Fruit fly (Drosophila melanogaster) whole organism, embryonic: ENCODE data around the gene CG16812.

Source experiments
- Atf-2 ChIP-seq: fragments of 200-800 bp; sonication (Bioruptor generic); optimal IDR thresholded peaks from 2 replicates; lab custom pipeline; 2016; ENCODE audit warnings: missing biosample characterization, missing genetic modification characterization
- Blimp-1 ChIP-seq: fragments of 200-800 bp; sonication (Bioruptor generic); optimal IDR thresholded peaks from 3 replicates; lab custom pipeline; 2018; ENCODE audit warnings: missing biosample characterization, missing genetic modification characterization, mild to moderate bottlenecking, moderate library complexity, missing genetic modification reagents
- CG12104 ChIP-seq: fragments of 200-800 bp; sonication (Bioruptor generic); optimal IDR thresholded peaks from 3 replicates; lab custom pipeline; 2016; ENCODE audit warnings: missing biosample characterization, missing genetic modification characterization
- CG12155 ChIP-seq: fragments of 200-800 bp; sonication (Bioruptor generic); optimal IDR thresholded peaks from 3 replicates; lab custom pipeline; 2016; ENCODE audit warnings: missing biosample characterization, missing genetic modification characterization
- CG12391 ChIP-seq: fragments of 200-800 bp; sonication (Bioruptor generic); optimal IDR thresholded peaks from 3 replicates; lab custom pipeline; 2018; ENCODE audit warnings: missing biosample characterization, mild to moderate bottlenecking, missing genetic modification characterization, moderate library complexity
- CG14710 ChIP-seq: fragments of 200-800 bp; sonication (Bioruptor generic); optimal IDR thresholded peaks from 3 replicates; lab custom pipeline; 2019; ENCODE audit warnings: missing biosample characterization, mild to moderate bottlenecking, missing genetic modification characterization, moderate library complexity
- CG17186 ChIP-seq: fragments of 200-800 bp; sonication (Bioruptor generic); optimal IDR thresholded peaks from 3 replicates; lab custom pipeline; 2017; ENCODE audit warnings: missing biosample characterization, missing genetic modification reagents, missing genetic modification characterization
- CG2202 ChIP-seq: fragments of 200-800 bp; sonication (Bioruptor generic); optimal IDR thresholded peaks from 2 replicates; lab custom pipeline; 2018; ENCODE audit warnings: missing biosample characterization, mild to moderate bottlenecking, missing genetic modification characterization
- CG31365 ChIP-seq: fragments of 200-800 bp; sonication (Bioruptor generic); optimal IDR thresholded peaks from 2 replicates; lab custom pipeline; 2018; ENCODE audit warnings: missing biosample characterization, mild to moderate bottlenecking, missing genetic modification characterization
- CG3163 ChIP-seq: fragments of 200-800 bp; sonication (Bioruptor generic); optimal IDR thresholded peaks from 3 replicates; lab custom pipeline; 2016; ENCODE audit warnings: missing biosample characterization, missing genetic modification characterization
- CG3847 ChIP-seq: fragments of 200-800 bp; sonication (Bioruptor generic); IDR thresholded peaks from 2 replicates; pipeline ENCODE4 v1.3.6; 2022; ENCODE audit warnings: missing biosample characterization, missing genetic modification characterization
- CG4328 ChIP-seq: fragments of 200-800 bp; sonication (Bioruptor generic); optimal IDR thresholded peaks from 3 replicates; lab custom pipeline; 2017; ENCODE audit warnings: missing biosample characterization, missing genetic modification reagents, missing genetic modification characterization
- CG4707 ChIP-seq: fragments of 200-800 bp; sonication (Bioruptor generic); optimal IDR thresholded peaks from 2 replicates; lab custom pipeline; 2018; ENCODE audit warnings: missing biosample characterization, mild to moderate bottlenecking, missing genetic modification characterization, moderate library complexity
- CG5245 ChIP-seq: fragments of 200-800 bp; sonication (Bioruptor generic); optimal IDR thresholded peaks from 3 replicates; lab custom pipeline; 2016; ENCODE audit warnings: missing biosample characterization, missing genetic modification characterization
- CG6272 ChIP-seq: fragments of 200-800 bp; sonication (Bioruptor generic); IDR thresholded peaks from 2 replicates; pipeline ENCODE4 v1.3.6; 2022; ENCODE audit warnings: missing biosample characterization, missing genetic modification characterization
- CG6765 ChIP-seq: fragments of 200-800 bp; sonication (Bioruptor generic); optimal IDR thresholded peaks from 3 replicates; lab custom pipeline; 2017; ENCODE audit warnings: missing biosample characterization, mild to moderate bottlenecking, missing genetic modification characterization
- CG6813 ChIP-seq: fragments of 200-800 bp; sonication (Bioruptor generic); optimal IDR thresholded peaks from 2 replicates; lab custom pipeline; 2017; ENCODE audit warnings: missing biosample characterization, missing genetic modification characterization, mild to moderate bottlenecking, moderate library complexity, missing genetic modification reagents
- CG7372 ChIP-seq: fragments of 200-800 bp; sonication (Bioruptor generic); IDR thresholded peaks from 2 replicates; pipeline ENCODE4 v1.3.6; 2022; ENCODE audit warnings: missing biosample characterization, missing genetic modification characterization
- CG8924 ChIP-seq: fragments of 200-800 bp; optimal IDR thresholded peaks from 3 replicates; lab custom pipeline; 2019; ENCODE audit warnings: missing biosample characterization, mild to moderate bottlenecking, missing genetic modification characterization, moderate library complexity
- CkIIα-i1 ChIP-seq: fragments of 200-800 bp; sonication (Bioruptor generic); IDR thresholded peaks from 2 replicates; pipeline ENCODE4 v1.3.6; 2022; ENCODE audit warnings: missing biosample characterization, missing genetic modification characterization
- Deaf1 ChIP-seq: fragments of 200-800 bp; optimal IDR thresholded peaks from 3 replicates; lab custom pipeline; 2019; ENCODE audit warnings: missing biosample characterization, mild to moderate bottlenecking, missing genetic modification characterization, moderate library complexity
- Doc2 ChIP-seq: fragments of 200-800 bp; sonication (Bioruptor generic); IDR thresholded peaks from 2 replicates; pipeline ENCODE4 v1.3.6; 2022; ENCODE audit warnings: missing biosample characterization, missing genetic modification characterization
- E2f1 ChIP-seq: fragments of 200-800 bp; sonication (Bioruptor generic); IDR thresholded peaks from 2 replicates; pipeline ENCODE4 v1.3.6; 2022; ENCODE audit warnings: missing biosample characterization, missing genetic modification characterization
- Eip74EF ChIP-seq, 2 experiments: fragments of 200-800 bp in 1 of 2; fragments of >200 bp in 1 of 2; sonication (Bioruptor generic) in 1 of 2; optimal IDR thresholded peaks; 2 replicates each; lab custom pipeline; 2017 to 2019; ENCODE audit warnings: missing biosample characterization in 2 of 2, missing genetic modification characterization in 2 of 2, mild to moderate bottlenecking in 1 of 2, moderate library complexity in 1 of 2
- Ets97D ChIP-seq: fragments of 200-800 bp; sonication (Bioruptor generic); optimal IDR thresholded peaks from 3 replicates; lab custom pipeline; 2016; ENCODE audit warnings: missing biosample characterization, missing genetic modification characterization
- Hand ChIP-seq: fragments of 200-800 bp; sonication (Bioruptor generic); optimal IDR thresholded peaks from 2 replicates; lab custom pipeline; 2017; ENCODE audit warnings: mild to moderate bottlenecking, missing biosample characterization, missing genetic modification reagents, missing genetic modification characterization
- HmgZ ChIP-seq: fragments of 200-800 bp; sonication (Bioruptor generic); optimal IDR thresholded peaks from 2 replicates; lab custom pipeline; 2018; ENCODE audit warnings: missing biosample characterization, mild to moderate bottlenecking, missing genetic modification characterization
- Hmr ChIP-seq: fragments of 200-800 bp; sonication (Bioruptor generic); optimal IDR thresholded peaks from 3 replicates; lab custom pipeline; 2017; ENCODE audit warnings: mild to moderate bottlenecking, missing biosample characterization, missing genetic modification reagents, missing genetic modification characterization
- Hmx ChIP-seq: fragments of 200-800 bp; sonication (Bioruptor generic); optimal IDR thresholded peaks from 2 replicates; lab custom pipeline; 2016; ENCODE audit warnings: missing biosample characterization, missing genetic modification characterization
- Hr78 ChIP-seq, 2 experiments: fragments of 200-800 bp in 1 of 2; fragments of >200 bp in 1 of 2; sonication (Bioruptor generic) in 1 of 2; optimal IDR thresholded peaks; 2 replicates each; lab custom pipeline; 2017 to 2019; ENCODE audit warnings: missing biosample characterization in 2 of 2, missing genetic modification characterization in 2 of 2, mild to moderate bottlenecking in 1 of 2, moderate library complexity in 1 of 2
- MBD-R2 ChIP-seq: fragments of 200-800 bp; sonication (Bioruptor generic); IDR thresholded peaks from 2 replicates; pipeline ENCODE4 v1.3.6; 2022; ENCODE audit warnings: missing biosample characterization, missing genetic modification characterization
- NK7.1 ChIP-seq: fragments of 200-800 bp; sonication (Bioruptor generic); optimal IDR thresholded peaks from 3 replicates; lab custom pipeline; 2016; ENCODE audit warnings: missing biosample characterization, missing genetic modification characterization
- NfI ChIP-seq: fragments of 200-800 bp; sonication (Bioruptor generic); optimal IDR thresholded peaks from 3 replicates; lab custom pipeline; 2018; ENCODE audit warnings: missing biosample characterization, mild to moderate bottlenecking, missing genetic modification characterization, moderate library complexity
- Side ChIP-seq: fragments of 200-800 bp; sonication (Bioruptor generic); optimal IDR thresholded peaks from 2 replicates; lab custom pipeline; 2016; ENCODE audit warnings: missing biosample characterization, missing genetic modification characterization
- Sox102F ChIP-seq: fragments of 200-800 bp; sonication (Bioruptor generic); optimal IDR thresholded peaks from 2 replicates; lab custom pipeline; 2018; ENCODE audit warnings: missing biosample characterization, mild to moderate bottlenecking, missing genetic modification characterization, moderate library complexity
- Sry-β ChIP-seq: fragments of 200-800 bp; sonication (Bioruptor generic); optimal IDR thresholded peaks from 2 replicates; lab custom pipeline; 2018; ENCODE audit warnings: missing biosample characterization, mild to moderate bottlenecking, missing genetic modification characterization, moderate library complexity
- ara ChIP-seq: fragments of 200-800 bp; sonication (Bioruptor generic); IDR thresholded peaks from 2 replicates; pipeline ENCODE4 v1.3.6; 2022; ENCODE audit warnings: missing biosample characterization, missing genetic modification characterization
- bcd ChIP-seq: fragments of 200-800 bp; sonication (Bioruptor generic); optimal IDR thresholded peaks from 2 replicates; lab custom pipeline; 2017; ENCODE audit warnings: missing biosample characterization, mild to moderate bottlenecking, missing genetic modification characterization
- btn ChIP-seq: fragments of 200-800 bp; sonication (Bioruptor generic); optimal IDR thresholded peaks from 2 replicates; lab custom pipeline; 2016; ENCODE audit warnings: missing biosample characterization, missing genetic modification characterization
- ind ChIP-seq: fragments of 200-800 bp; sonication (Bioruptor generic); optimal IDR thresholded peaks from 3 replicates; lab custom pipeline; 2016; ENCODE audit warnings: missing biosample characterization, missing genetic modification characterization
- lilli ChIP-seq: fragments of 200-800 bp; sonication (Bioruptor generic); optimal IDR thresholded peaks from 3 replicates; lab custom pipeline; 2016; ENCODE audit warnings: missing biosample characterization, missing genetic modification characterization
- luna ChIP-seq: fragments of 200-800 bp; sonication (Bioruptor generic); optimal IDR thresholded peaks from 2 replicates; lab custom pipeline; 2016; ENCODE audit warnings: missing biosample characterization, missing genetic modification characterization
- onecut ChIP-seq: fragments of 200-800 bp; sonication (Bioruptor generic); IDR thresholded peaks from 2 replicates; pipeline ENCODE4 v1.3.6; 2022; ENCODE audit warnings: missing biosample characterization, missing genetic modification characterization
- psq ChIP-seq: fragments of 200-800 bp; sonication (Bioruptor generic); optimal IDR thresholded peaks from 2 replicates; lab custom pipeline; 2017; ENCODE audit warnings: missing biosample characterization, missing genetic modification characterization
- row ChIP-seq: fragments of 200-800 bp; sonication (Bioruptor generic); IDR thresholded peaks from 3 replicates; pipeline ENCODE4 v1.3.6; 2022; ENCODE audit warnings: missing biosample characterization, missing genetic modification characterization
- sens-2 ChIP-seq: fragments of 200-800 bp; sonication (Bioruptor generic); IDR thresholded peaks from 2 replicates; pipeline ENCODE4 v1.3.6; 2022; ENCODE audit warnings: missing biosample characterization, missing genetic modification characterization
- so ChIP-seq: fragments of 200-800 bp; sonication (Bioruptor generic); IDR thresholded peaks from 3 replicates; pipeline ENCODE4 v1.3.6; 2022; ENCODE audit warnings: missing biosample characterization, missing genetic modification characterization
- ssp ChIP-seq: fragments of 200-800 bp; sonication (Bioruptor generic); IDR thresholded peaks from 2 replicates; pipeline ENCODE4 v1.3.6; 2022; ENCODE audit warnings: missing biosample characterization, missing genetic modification characterization
- tio ChIP-seq: fragments of 200-800 bp; sonication (Bioruptor generic); optimal IDR thresholded peaks from 2 replicates; lab custom pipeline; 2017; ENCODE audit warnings: missing biosample characterization, missing genetic modification characterization, inconsistent platforms
- wek ChIP-seq: fragments of 200-800 bp; sonication (Bioruptor generic); optimal IDR thresholded peaks from 3 replicates; lab custom pipeline; 2018; ENCODE audit warnings: missing biosample characterization, mild to moderate bottlenecking, missing genetic modification characterization, moderate library complexity
- zen ChIP-seq: fragments of 200-800 bp; sonication (Bioruptor generic); optimal IDR thresholded peaks from 3 replicates; lab custom pipeline; 2018; ENCODE audit warnings: missing biosample characterization, mild to moderate bottlenecking, missing genetic modification characterization, moderate library complexity

Gene CG16812

DNA sequence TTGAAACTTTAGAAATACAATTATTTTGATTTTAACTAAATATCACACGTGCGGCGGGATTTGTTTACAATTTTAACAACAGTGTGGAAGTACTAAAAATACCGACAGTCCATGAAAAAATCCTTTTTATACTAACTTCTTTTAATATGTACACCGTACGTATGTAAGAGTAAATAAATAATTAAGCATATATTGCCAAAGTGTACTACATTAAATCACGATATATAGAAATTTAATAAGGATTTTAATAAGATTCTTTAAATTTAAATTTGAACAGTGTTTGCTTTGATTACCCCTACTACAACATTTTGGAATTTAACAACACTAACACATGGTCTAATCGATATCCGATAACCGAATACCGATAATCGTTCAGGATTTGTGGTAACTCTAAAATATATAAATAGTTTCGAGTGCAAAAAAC lies at the start of gene CG16812, which contains the start of gene Ski6 (continued):
- peak; percentile 93 for TF ChIP-seq wek (GFP tag; lab: Kevin White, UChicago)
- TF ChIP-seq tio: no peak
- TF ChIP-seq zen: peak; percentile 83
- TF ChIP-seq CG3163 (GFP tag; lab: Kevin White, UChicago): no peak
- TF ChIP-seq CG8924 (tag; lab: Kevin White, UChicago): peak; percentile 86
- TF ChIP-seq Hr78 (GFP tag; optimal IDR thresholded peaks at IDR 0.05; lab: Kevin White, UChicago): no peak
- TF ChIP-seq btn (GFP tag; lab: Kevin White, UChicago): no peak
- TF ChIP-seq Blimp-1 (GFP tag; lab: Kevin White, UChicago): no peak
- TF ChIP-seq CG14710 (tag; lab: Kevin White, UChicago): peak; percentile 88
- peak; percentile 81 for TF ChIP-seq Sox102F (GFP tag; lab: Kevin White, UChicago)
- TF ChIP-seq ara (GFP tag; lab: Robert Waterston, UW): no peak
- peak; percentile 58 for TF ChIP-seq NfI
- peak; percentile 43 for TF ChIP-seq CG2202 (tag; lab: Kevin White, UChicago)
- peak; percentile 77 for TF ChIP-seq lilli (GFP tag; lab: Kevin White, UChicago)
- peak; percentile 68 for TF ChIP-seq E2f1 (GFP tag; lab: Robert Waterston, UW)
- peak; percentile 69 for TF ChIP-seq CG3847 (GFP tag; lab: Robert Waterston, UW)
- peak; percentile 71 for TF ChIP-seq Hmr (GFP tag; lab: Kevin White, UChicago)
- peak; percentile 21 for TF ChIP-seq psq (GFP tag; lab: Kevin White, UChicago)
- peak; percentile 25 for TF ChIP-seq CG5245 (GFP tag; lab: Kevin White, UChicago)
- TF ChIP-seq CkIIα-i1 (GFP tag; lab: Robert Waterston, UW): no peak
- peak; percentile 45 for TF ChIP-seq Ets97D (GFP tag; lab: Kevin White, UChicago)
- TF ChIP-seq Sry-β (GFP tag; lab: Kevin White, UChicago): no peak
- no peak for TF ChIP-seq CG4328 (GFP tag; lab: Kevin White, UChicago)
- TF ChIP-seq Atf-2: no peak
- TF ChIP-seq NK7.1 (GFP tag; lab: Kevin White, UChicago): no peak
- TF ChIP-seq CG17186 (GFP tag; lab: Kevin White, UChicago): no peak
- TF ChIP-seq Hand (GFP tag; lab: Kevin White, UChicago): no peak
- TF ChIP-seq ssp (GFP tag; lab: Robert Waterston, UW): peak; percentile 50; the same call in 1 of the 2 replicates
- no peak for TF ChIP-seq CG7372 (GFP tag; lab: Robert Waterston, UW)
- peak; percentile 77 for TF ChIP-seq CG12155 (GFP tag; lab: Kevin White, UChicago)
- no peak; the same call in 2 of the 3 replicates for TF ChIP-seq so (GFP tag; lab: Robert Waterston, UW)
- peak; percentile 89 for TF ChIP-seq CG12391
- TF ChIP-seq Side (GFP tag; lab: Kevin White, UChicago): no peak
- TF ChIP-seq CG31365 (tag; lab: Kevin White, UChicago): no peak
- no peak for TF ChIP-seq luna
- TF ChIP-seq ind (GFP tag; lab: Kevin White, UChicago): peak; percentile 72
- no peak for TF ChIP-seq Doc2 (GFP tag; lab: Robert Waterston, UW)
- no peak for TF ChIP-seq CG4707
- peak; percentile 49 for TF ChIP-seq bcd (GFP tag; lab: Kevin White, UChicago)
- TF ChIP-seq CG6813: no peak
- TF ChIP-seq HmgZ: peak; percentile 75
- TF ChIP-seq CG6765 (GFP tag; lab: Kevin White, UChicago): peak; percentile 7
- TF ChIP-seq Deaf1 (tag; lab: Kevin White, UChicago): no peak
- no peak for TF ChIP-seq sens-2 (GFP tag; lab: Robert Waterston, UW)
- TF ChIP-seq Eip74EF (GFP tag; optimal IDR thresholded peaks at IDR 0.05; lab: Kevin White, UChicago): no peak
- peak; percentile 78 for TF ChIP-seq row (GFP tag; lab: Robert Waterston, UW)
- TF ChIP-seq MBD-R2 (GFP tag; lab: Robert Waterston, UW): peak; percentile 60; the same call in 1 of the 2 replicates
- peak; percentile 35 for TF ChIP-seq Hmx (GFP tag; lab: Kevin White, UChicago)
- TF ChIP-seq CG6272 (GFP tag; lab: Robert Waterston, UW): no peak
- peak; percentile 46 for TF ChIP-seq onecut (GFP tag; lab: Robert Waterston, UW)
- TF ChIP-seq CG12104: peak; percentile 34
